Worm (Caenorhabditis elegans): ENCODE results near the gene phy-2.

DNA sequence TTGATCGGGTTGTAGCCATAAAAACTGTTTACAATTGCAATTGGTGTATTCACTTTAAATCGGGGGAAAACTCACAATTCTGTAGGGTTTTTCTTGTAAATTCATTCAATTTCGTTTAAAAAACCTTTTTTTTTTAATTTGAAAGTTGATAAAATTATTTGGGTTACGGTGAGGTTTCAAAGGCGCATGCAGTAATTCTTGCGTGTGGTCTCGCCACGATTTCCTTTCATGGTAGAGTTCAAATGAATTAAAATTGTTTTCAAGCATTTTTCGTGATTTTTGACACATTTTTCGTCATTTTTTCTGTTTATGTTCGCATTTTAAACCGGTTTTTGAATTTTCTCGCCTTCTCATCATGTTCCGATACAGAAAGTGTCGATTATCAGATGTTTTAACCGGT is 21.1 kb downstream of the phy-2 start:
- TF ChIP-seq ets-4 (tag; optimal IDR thresholded peaks at IDR 0.05) (no peak), pha-2 (tag; optimal IDR thresholded peaks at IDR 0.05) (no peak), nfya-1 (tag; optimal IDR thresholded peaks at IDR 0.05) (no peak), unc-42 (tag; optimal IDR thresholded peaks at IDR 0.05) (no peak), ceh-45 (GFP tag; IDR thresholded peaks at IDR 0.05) (no peak), elt-2 (tag; optimal IDR thresholded peaks at IDR 0.05) (no peak), ceh-9 (tag; optimal IDR thresholded peaks at IDR 0.05) (no peak), unc-86 (tag; optimal IDR thresholded peaks at IDR 0.05) (no peak), pha-4 (tag; optimal IDR thresholded peaks at IDR 0.05) (no peak), hlh-30 (tag; optimal IDR thresholded peaks at IDR 0.05; ENCODE audit: insufficient read depth) (no peak), fkh-10 (GFP tag; optimal IDR thresholded peaks at IDR 0.05) (no peak)

Measured in whole organism, late embryonic.